Fruit fly (Drosophila melanogaster): ENCODE data around the gene mud.

mud gene

dm6 chrX:14213509-14214154 is 33.9 kb upstream of the mud start (continued):
- peak in 1 of 2 experiments; percentile 57 for TF ChIP-seq Hr51 (GFP tag; optimal IDR thresholded peaks at IDR 0.05)
- 0 out of 2 replicates have a peak, but pooled peaks have one; percentile 35 for TF ChIP-seq Atf6 (GFP tag; IDR thresholded peaks at IDR 0.05)
- TF ChIP-seq insv (GFP tag; optimal IDR thresholded peaks at IDR 0.05): no peak
- no peak for TF ChIP-seq Dref (GFP tag; IDR thresholded peaks at IDR 0.05)
- TF ChIP-seq CG10979 (tag; optimal IDR thresholded peaks at IDR 0.05): peak; percentile 46
- TF ChIP-seq crc (GFP tag; optimal IDR thresholded peaks at IDR 0.05): no peak
- TF ChIP-seq Vsx1 (GFP tag; optimal IDR thresholded peaks at IDR 0.05): no peak
- TF ChIP-seq D19B (GFP tag; optimal IDR thresholded peaks at IDR 0.05): no peak
- peak; percentile 11 for TF ChIP-seq CG14710 (tag; optimal IDR thresholded peaks at IDR 0.05)
- TF ChIP-seq otp (GFP tag; IDR thresholded peaks at IDR 0.05): no peak
- TF ChIP-seq tna (GFP tag; IDR thresholded peaks at IDR 0.05; ENCODE audit: partially characterized antibody): no peak
- no peak for TF ChIP-seq CG10321 (GFP tag; IDR thresholded peaks at IDR 0.05)
- peak; percentile 40 for TF ChIP-seq grau (tag; optimal IDR thresholded peaks at IDR 0.05)
- peak; percentile 25 for TF ChIP-seq D19A (tag; optimal IDR thresholded peaks at IDR 0.05)
- peak; percentile 32; the same call in 1 of the 2 replicates for TF ChIP-seq Ptx1 (GFP tag; IDR thresholded peaks at IDR 0.05)
- no peak for TF ChIP-seq CG6791 (GFP tag; IDR thresholded peaks at IDR 0.05; ENCODE audit: partially characterized antibody)
- no peak for TF ChIP-seq CG16813 (GFP tag; IDR thresholded peaks at IDR 0.05; ENCODE audit: partially characterized antibody)
- peak; percentile 27 for TF ChIP-seq fd3F (GFP tag; optimal IDR thresholded peaks at IDR 0.05)
- no peak for TF ChIP-seq Rx (GFP tag; IDR thresholded peaks at IDR 0.05)
- no peak for TF ChIP-seq CG43689 (GFP tag; IDR thresholded peaks at IDR 0.05)
- TF ChIP-seq Ravus (GFP tag; IDR thresholded peaks at IDR 0.05): no peak
- peak; percentile 34 for TF ChIP-seq NfI (GFP tag; optimal IDR thresholded peaks at IDR 0.05)
- peak; percentile 89 for TF ChIP-seq onecut (GFP tag; IDR thresholded peaks at IDR 0.05)
- no peak for TF ChIP-seq cas (GFP tag; IDR thresholded peaks at IDR 0.05)
- TF ChIP-seq CG11504 (tag; optimal IDR thresholded peaks at IDR 0.05): peak; percentile 65
- no peak for TF ChIP-seq CG34224 (GFP tag; IDR thresholded peaks at IDR 0.05; ENCODE audit: partially characterized antibody)
- no peak for TF ChIP-seq Doc2 (GFP tag; IDR thresholded peaks at IDR 0.05)
- TF ChIP-seq CG2889 (GFP tag; IDR thresholded peaks at IDR 0.05): no peak
- no peak for TF ChIP-seq GATAe (GFP tag; conservative IDR thresholded peaks at IDR 0.05)
- TF ChIP-seq bab2 (GFP tag; optimal IDR thresholded peaks at IDR 0.05): peak; percentile 7
- TF ChIP-seq CG31441 (GFP tag; IDR thresholded peaks at IDR 0.05): peak; percentile 57
- peak; percentile 95 for TF ChIP-seq CG2116 (GFP tag; optimal IDR thresholded peaks at IDR 0.05)
- TF ChIP-seq CG12942 (GFP tag; optimal IDR thresholded peaks at IDR 0.05): peak; percentile 13
- TF ChIP-seq oc (tag; optimal IDR thresholded peaks at IDR 0.05): no peak
- TF ChIP-seq E2f2 (GFP tag; IDR thresholded peaks at IDR 0.05): peak; percentile 29; the same call in 1 of the 2 replicates
- TF ChIP-seq YL-1 (GFP tag; optimal IDR thresholded peaks at IDR 0.05): no peak
- no peak for TF ChIP-seq nom (GFP tag; optimal IDR thresholded peaks at IDR 0.05)
- no peak for TF ChIP-seq dan (GFP tag; IDR thresholded peaks at IDR 0.05)
- TF ChIP-seq CG8765 (GFP tag; IDR thresholded peaks at IDR 0.05): no peak
- TF ChIP-seq chm (GFP tag; IDR thresholded peaks at IDR 0.05): no peak
- TF ChIP-seq ato (GFP tag; IDR thresholded peaks at IDR 0.05; ENCODE audit: partially characterized antibody): no peak
- no peak for TF ChIP-seq Mes4 (GFP tag; optimal IDR thresholded peaks at IDR 0.05)
- TF ChIP-seq CG31224 (GFP tag; IDR thresholded peaks at IDR 0.05): no peak
- no peak for TF ChIP-seq wdn (GFP tag; IDR thresholded peaks at IDR 0.05)
- TF ChIP-seq CG3995 (GFP tag; optimal IDR thresholded peaks at IDR 0.05): no peak
- peak; percentile 36; the same call in 1 of the 3 replicates for TF ChIP-seq Optix (GFP tag; IDR thresholded peaks at IDR 0.05)
- no peak for TF ChIP-seq sqz (GFP tag; optimal IDR thresholded peaks at IDR 0.05)
- TF ChIP-seq CG31365 (tag; optimal IDR thresholded peaks at IDR 0.05): no peak
- no peak for TF ChIP-seq CG13624 (GFP tag; optimal IDR thresholded peaks at IDR 0.05)
- no peak for TF ChIP-seq CG4854 (GFP tag; optimal IDR thresholded peaks at IDR 0.05)

All from whole organism, embryonic.